Fruit fly (Drosophila melanogaster) whole organism, adult: ENCODE results near the gene CG14451.

ENCODE experiments used
- CG12768 ChIP-seq: fragments of 200-800 bp; sonication (Bioruptor generic); optimal IDR thresholded peaks from 2 replicates; lab custom pipeline; 2017; ENCODE audit warnings: missing biosample characterization, missing genetic modification characterization, mild to moderate bottlenecking, moderate library complexity, missing genetic modification reagents
- CG5204 ChIP-seq: fragments of 200-800 bp; sonication (Bioruptor generic); optimal IDR thresholded peaks from 2 replicates; lab custom pipeline; 2016; ENCODE audit warnings: missing biosample characterization, missing genetic modification characterization

DNA sequence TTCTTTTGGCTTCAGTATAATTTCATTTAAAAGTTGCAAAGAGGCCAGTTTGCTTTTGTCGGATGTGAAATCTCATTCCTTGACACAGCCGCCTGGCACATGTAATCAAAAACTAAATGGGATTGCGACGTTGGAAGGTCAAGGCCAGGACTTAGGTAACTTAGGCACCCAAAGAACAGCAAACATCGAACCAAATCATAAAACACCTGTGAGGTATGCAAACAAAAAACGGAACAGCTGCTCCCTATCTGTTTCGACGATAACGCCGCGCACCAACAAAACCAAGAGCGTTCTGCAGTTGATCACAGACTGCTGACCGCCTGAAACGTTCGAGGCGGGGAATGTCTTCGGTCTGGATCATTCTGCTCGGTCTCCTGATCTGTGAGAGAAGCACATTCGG lies 22.8 kb downstream of the CG14451 start, which contains the start of gene CG45116:
- TF ChIP-seq CG12768 (GFP tag; lab: Kevin White, UChicago) (no peak), CG5204 (GFP tag; lab: Kevin White, UChicago) (no peak)
